Fruit fly (Drosophila melanogaster): ENCODE results near the gene CHKov1.

Gene CHKov1

DNA sequence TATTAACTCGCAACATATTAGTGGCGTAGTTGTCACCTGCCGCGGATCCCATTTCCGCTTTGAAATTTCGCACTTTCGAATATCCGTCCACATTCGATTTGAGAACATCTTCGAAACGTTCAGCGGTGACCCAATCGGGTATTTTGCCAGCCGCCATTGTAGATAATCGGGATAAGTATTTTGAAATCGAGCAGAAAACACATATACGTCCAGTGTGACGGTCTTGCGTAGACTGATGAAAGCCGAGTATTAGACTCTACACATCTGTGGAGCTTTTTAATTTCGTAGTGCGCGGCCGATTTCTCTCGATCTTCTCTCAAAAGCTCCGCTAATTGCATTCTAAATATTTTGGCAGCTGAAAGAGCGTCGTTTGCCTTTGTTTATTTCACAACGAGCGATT lies at the start of gene CHKov1:
CHKov1 (minus strand) TSS at position 238 of the 400 bp plus-strand sequence.
- TF ChIP-seq usp (GFP tag; optimal IDR thresholded peaks at IDR 0.05) (no peak), CG8478 (optimal IDR thresholded peaks at IDR 0.05) (no peak), Dll (optimal IDR thresholded peaks at IDR 0.05) (no peak), EcR (GFP tag; optimal IDR thresholded peaks at IDR 0.05) (no peak), pan (optimal IDR thresholded peaks at IDR 0.05) (no peak), psq (optimal IDR thresholded peaks at IDR 0.05) (no peak)

DNA sequence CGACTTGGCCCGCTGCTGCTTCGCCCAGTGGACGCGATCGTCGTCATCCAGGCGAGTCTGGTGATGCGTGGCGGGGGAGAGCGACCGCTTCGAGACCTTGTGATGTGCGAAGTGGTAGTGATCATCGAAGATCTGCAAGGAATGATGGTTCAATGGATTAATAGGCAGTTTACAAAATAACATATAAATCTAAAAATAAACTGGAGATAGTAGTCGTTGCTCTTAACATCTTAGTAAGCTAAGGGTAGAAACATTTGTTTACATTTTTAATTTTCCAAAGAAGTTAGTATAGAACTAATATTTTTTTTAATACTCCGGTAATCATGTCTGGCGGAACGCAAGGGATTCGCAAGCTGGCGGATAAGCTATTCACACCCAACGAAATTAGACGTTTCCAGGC lies 28.9 kb upstream of the CHKov1 start, which contains the start of gene ND-49L:
ND-49L (plus strand) TSS at position 301 of the 400 bp plus-strand sequence.
- TF ChIP-seq pan (optimal IDR thresholded peaks at IDR 0.05) (no peak), EcR (GFP tag; optimal IDR thresholded peaks at IDR 0.05) (no peak), CG8478 (optimal IDR thresholded peaks at IDR 0.05) (no peak), usp (GFP tag; optimal IDR thresholded peaks at IDR 0.05) (no peak), Dll (optimal IDR thresholded peaks at IDR 0.05) (no peak), psq (optimal IDR thresholded peaks at IDR 0.05) (no peak)

DNA sequence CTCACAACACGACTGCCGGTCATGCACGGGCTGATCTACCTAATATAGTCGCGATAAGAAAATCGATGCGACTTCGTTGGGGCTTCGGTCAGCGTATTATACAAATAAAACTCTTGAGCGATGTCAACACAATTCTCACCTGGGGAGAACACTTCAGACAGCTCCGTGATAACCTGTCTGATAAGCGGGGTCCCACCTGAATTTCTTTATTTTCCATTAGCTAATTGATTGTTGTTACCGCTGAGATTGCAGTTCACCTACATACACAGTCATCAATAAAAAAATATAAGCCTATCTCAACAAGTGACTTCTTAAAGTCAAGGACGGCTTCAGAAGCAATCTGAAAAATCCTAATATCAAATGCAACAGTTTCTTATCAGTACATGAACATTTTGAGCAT lies 17.8 kb upstream of the CHKov1 start, which contains the start of gene tobi:
tobi (minus strand) TSS at position 23 of the 400 bp plus-strand sequence.
- no peak for TF ChIP-seq usp (GFP tag; optimal IDR thresholded peaks at IDR 0.05)
- no peak for TF ChIP-seq pan (optimal IDR thresholded peaks at IDR 0.05)
- TF ChIP-seq EcR (GFP tag; optimal IDR thresholded peaks at IDR 0.05), result no peak
- no peak for TF ChIP-seq psq (optimal IDR thresholded peaks at IDR 0.05)
- no peak for TF ChIP-seq CG8478 (optimal IDR thresholded peaks at IDR 0.05)

DNA sequence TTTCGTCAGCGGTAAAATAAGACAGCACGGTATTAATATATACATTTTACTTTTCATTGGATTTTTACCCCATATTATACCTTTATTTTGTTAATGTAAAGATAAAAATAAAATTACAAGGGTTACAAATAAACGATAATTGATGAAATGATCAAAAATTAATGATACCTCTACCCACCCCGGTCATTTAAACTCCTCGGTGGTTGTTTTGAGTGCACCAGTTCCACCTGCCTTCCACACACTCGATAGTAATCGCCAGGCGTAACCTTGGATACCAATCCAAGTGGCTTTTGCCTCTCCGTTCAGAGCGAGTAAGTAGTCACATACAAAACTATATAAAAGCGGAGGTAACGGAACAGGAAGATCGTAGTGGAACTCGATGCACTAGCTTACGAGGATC lies 10.8 kb upstream of the CHKov1 start, which contains the start of gene rha:
rha (plus strand) TSS at position 301 of the 400 bp plus-strand sequence.
- TF ChIP-seq Dll (optimal IDR thresholded peaks at IDR 0.05) (no peak), usp (GFP tag; optimal IDR thresholded peaks at IDR 0.05) (no peak), pan (optimal IDR thresholded peaks at IDR 0.05) (no peak), CG8478 (optimal IDR thresholded peaks at IDR 0.05) (no peak), psq (optimal IDR thresholded peaks at IDR 0.05) (no peak), EcR (GFP tag; optimal IDR thresholded peaks at IDR 0.05) (no peak)

DNA sequence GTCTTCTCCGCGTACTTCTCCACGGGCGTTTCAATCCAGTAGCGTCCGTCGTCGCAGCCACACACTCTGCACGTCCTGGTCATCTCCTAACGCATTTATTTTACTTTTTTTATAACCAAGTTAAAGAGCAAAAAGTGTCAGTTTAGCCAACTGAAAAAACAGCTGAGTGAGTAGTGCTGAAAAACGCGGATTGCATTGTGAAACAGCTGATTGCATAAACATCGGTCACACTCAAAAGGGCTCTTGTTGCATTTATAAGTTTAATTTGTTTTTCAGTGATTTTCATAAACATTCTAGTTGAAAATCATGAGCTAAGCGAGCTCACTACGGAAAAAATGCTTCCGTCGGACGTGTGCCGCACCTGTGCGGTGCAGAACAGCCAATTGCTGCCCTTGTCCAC lies 5.9 kb upstream of the CHKov1 start, which contains the start of the genes CG10669 and CG11902:
CG10669 (minus strand) TSS at position 179 of the 400 bp plus-strand sequence.
CG11902 (plus strand) TSS at position 193 of the 400 bp plus-strand sequence.
- no peak for TF ChIP-seq CG8478 (optimal IDR thresholded peaks at IDR 0.05)
- TF ChIP-seq pan (optimal IDR thresholded peaks at IDR 0.05), result no peak
- TF ChIP-seq usp (GFP tag; optimal IDR thresholded peaks at IDR 0.05), result no peak
- no peak for TF ChIP-seq psq (optimal IDR thresholded peaks at IDR 0.05)
- TF ChIP-seq Dll (optimal IDR thresholded peaks at IDR 0.05), result no peak
- TF ChIP-seq EcR (GFP tag; optimal IDR thresholded peaks at IDR 0.05), result no peak

DNA sequence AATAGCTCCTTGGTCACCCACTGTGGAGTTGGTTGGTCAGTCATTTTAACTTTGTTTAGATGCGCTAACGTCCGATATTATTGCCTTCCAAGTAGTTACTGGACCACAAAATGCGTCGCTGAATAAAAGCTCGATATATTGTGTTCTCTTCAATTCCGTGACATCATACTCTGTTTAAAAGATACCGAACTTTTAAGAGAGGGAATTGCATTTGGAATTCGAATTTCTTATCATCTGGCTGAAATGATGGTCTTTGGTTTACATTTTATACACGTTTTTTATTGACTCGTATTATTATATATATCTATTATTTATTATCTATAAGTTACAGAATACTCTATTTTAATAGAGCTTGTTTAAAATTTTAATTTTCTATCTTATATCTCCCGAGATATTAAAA lies 2.0 kb upstream of the CHKov1 start, which contains the start of gene CHKov2:
CHKov2 (minus strand) TSS at position 101 of the 400 bp plus-strand sequence.
- TF ChIP-seq pan (optimal IDR thresholded peaks at IDR 0.05) (no peak), CG8478 (optimal IDR thresholded peaks at IDR 0.05) (no peak), Dll (optimal IDR thresholded peaks at IDR 0.05) (no peak), psq (optimal IDR thresholded peaks at IDR 0.05) (no peak), EcR (GFP tag; optimal IDR thresholded peaks at IDR 0.05) (no peak), usp (GFP tag; optimal IDR thresholded peaks at IDR 0.05) (no peak)

DNA sequence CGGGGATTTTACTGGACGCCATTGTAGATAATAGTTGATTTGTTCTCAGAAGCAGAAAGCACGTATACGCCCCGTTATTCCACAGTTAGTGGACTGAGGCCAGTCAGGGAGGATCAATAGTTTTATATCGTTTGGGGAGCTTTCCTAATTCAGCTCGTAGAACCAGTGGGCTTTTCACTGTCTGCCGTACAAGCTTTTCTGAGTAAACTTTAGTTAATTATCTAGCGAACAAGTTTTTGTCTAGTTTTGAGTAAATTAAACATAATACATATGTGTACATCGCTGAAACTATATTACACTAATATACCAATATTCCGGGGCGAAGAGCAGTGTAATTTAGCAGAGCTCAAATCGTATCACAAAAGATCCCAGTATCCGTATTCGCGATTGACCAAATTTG lies 6.5 kb downstream of the CHKov1 start, which contains the start of gene CG10562:
CG10562 (minus strand) TSS at position 101 of the 400 bp plus-strand sequence.
- TF ChIP-seq psq (optimal IDR thresholded peaks at IDR 0.05) (no peak), CG8478 (optimal IDR thresholded peaks at IDR 0.05) (no peak), Dll (optimal IDR thresholded peaks at IDR 0.05) (no peak), usp (GFP tag; optimal IDR thresholded peaks at IDR 0.05) (no peak), EcR (GFP tag; optimal IDR thresholded peaks at IDR 0.05) (no peak), pan (optimal IDR thresholded peaks at IDR 0.05) (no peak)

DNA sequence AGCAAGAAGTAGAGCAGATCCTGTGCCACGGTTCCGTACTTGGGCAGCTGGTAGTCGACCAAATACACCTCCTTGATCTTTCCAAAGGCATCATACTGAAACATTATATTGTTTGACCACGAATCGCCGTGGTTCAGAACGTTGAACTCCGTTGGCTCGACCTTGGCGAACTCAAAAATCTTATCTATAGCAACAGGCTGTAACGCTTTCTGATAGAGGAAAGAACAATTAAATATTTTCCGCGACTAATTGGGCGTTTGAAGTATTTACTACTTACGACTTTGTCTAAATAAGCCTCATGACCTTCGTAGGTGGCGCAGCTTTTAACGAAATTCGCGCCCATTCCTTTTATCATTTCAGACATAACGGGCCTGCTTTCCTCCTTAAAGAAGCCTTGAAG lies 7.4 kb downstream of the CHKov1 start:
- TF ChIP-seq usp (GFP tag; optimal IDR thresholded peaks at IDR 0.05) (no peak), pan (optimal IDR thresholded peaks at IDR 0.05) (no peak), Dll (optimal IDR thresholded peaks at IDR 0.05) (no peak), CG8478 (optimal IDR thresholded peaks at IDR 0.05) (no peak), psq (optimal IDR thresholded peaks at IDR 0.05) (no peak), EcR (GFP tag; optimal IDR thresholded peaks at IDR 0.05) (no peak)

DNA sequence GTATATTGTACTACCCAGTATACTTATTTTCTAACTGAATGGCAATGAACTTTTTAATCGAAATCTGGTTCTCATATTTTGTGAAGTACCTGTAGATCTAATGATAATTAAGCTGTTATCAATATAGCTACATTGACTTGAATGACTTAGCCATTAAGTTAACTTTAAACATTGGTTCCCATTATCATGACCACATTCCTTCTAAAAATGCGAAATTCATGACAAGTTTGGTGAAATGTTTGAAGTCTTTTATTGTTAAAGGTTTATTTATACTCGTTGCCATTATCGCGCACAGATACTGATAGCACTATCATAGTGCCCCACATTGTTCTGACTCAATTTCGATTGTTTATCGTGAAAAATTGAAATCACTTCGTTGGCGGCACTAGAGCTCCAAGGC lies 8.2 kb downstream of the CHKov1 start:
- TF ChIP-seq psq (optimal IDR thresholded peaks at IDR 0.05), result no peak
- TF ChIP-seq CG8478 (optimal IDR thresholded peaks at IDR 0.05), result no peak
- TF ChIP-seq EcR (GFP tag; optimal IDR thresholded peaks at IDR 0.05), result no peak
- no peak for TF ChIP-seq Dll (optimal IDR thresholded peaks at IDR 0.05)
- TF ChIP-seq usp (GFP tag; optimal IDR thresholded peaks at IDR 0.05), result no peak
- TF ChIP-seq pan (optimal IDR thresholded peaks at IDR 0.05), result no peak

DNA sequence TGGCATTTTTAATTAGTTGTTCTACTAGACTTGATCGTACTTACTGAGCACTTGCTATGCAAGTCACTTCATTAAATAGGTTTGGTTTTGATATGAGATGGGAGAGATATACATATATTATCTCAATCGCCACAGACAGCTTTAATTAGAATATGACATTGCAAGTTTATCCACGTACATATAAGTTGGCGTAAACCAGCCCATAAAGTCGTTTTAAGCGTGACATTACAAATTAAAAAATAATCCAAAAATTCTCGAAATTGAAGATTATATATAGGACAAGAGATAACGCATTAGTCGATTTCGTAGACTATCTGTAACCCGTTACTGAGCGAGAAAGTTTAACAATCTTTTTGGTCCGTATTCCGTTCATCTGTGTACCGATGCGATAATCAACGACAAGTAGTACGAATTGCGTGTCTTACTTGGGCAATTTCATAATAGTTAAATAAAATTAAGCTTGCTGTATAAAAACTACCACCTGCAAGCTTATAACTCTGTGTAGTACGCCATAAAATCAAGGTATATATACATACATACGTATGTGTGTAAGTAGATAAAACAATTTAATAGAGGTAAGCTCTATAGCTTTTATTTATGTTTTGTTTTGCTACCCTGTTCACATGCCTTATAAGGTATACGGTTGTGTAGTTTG lies 8.9 kb downstream of the CHKov1 start, which contains the start of gene CG10560:
CG10560 (minus strand) TSS at position 51 of the 655 bp plus-strand sequence.
- TF ChIP-seq usp (GFP tag; optimal IDR thresholded peaks at IDR 0.05) (no peak), EcR (GFP tag; optimal IDR thresholded peaks at IDR 0.05) (no peak), CG8478 (optimal IDR thresholded peaks at IDR 0.05) (no peak), Dll (optimal IDR thresholded peaks at IDR 0.05) (no peak), pan (optimal IDR thresholded peaks at IDR 0.05) (no peak), psq (optimal IDR thresholded peaks at IDR 0.05) (no peak)

DNA sequence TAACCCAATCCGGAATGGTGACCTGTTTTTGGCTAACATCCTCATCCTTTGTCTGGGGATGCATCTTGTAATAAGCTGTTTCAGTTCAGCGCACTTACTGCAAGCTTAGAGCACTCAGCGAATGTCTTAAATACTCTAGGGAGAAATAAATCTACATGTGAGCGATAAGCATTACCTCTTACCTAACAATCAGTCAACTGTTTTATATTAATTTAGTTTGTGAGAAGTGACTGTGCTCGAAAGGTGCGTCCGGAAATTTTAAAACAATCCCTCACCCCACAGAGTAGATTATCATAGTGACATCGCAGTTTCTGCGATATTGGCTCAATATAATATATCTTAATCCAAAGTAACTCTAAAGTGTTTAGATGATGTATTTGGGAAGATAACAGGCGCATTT lies 11.1 kb downstream of the CHKov1 start, which contains the start of gene CG10553:
CG10553 (minus strand) TSS at position 101 of the 400 bp plus-strand sequence.
- TF ChIP-seq psq (optimal IDR thresholded peaks at IDR 0.05) (no peak), pan (optimal IDR thresholded peaks at IDR 0.05) (no peak), CG8478 (optimal IDR thresholded peaks at IDR 0.05) (no peak), usp (GFP tag; optimal IDR thresholded peaks at IDR 0.05) (no peak), Dll (optimal IDR thresholded peaks at IDR 0.05) (no peak), EcR (GFP tag; optimal IDR thresholded peaks at IDR 0.05) (no peak)

DNA sequence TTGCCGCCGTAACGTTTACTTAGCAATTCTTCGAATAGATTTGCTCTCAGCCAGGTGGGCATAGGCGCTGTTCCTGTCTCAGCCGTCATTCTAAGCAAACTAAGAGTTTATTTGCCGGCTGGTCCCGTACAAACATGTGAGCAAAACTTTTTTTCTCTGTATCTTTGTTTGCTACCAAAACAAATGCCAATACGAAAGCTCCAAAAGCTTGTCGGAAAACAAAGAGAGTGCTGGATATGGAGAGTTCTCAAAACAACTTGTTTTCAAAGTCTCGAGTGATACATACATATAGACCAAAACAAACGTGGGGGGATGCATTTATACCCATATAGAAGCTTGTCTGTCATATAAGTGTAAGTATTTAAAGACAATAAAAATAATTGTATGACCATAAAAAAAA lies 13.1 kb downstream of the CHKov1 start, which contains the start of gene CG10559:
CG10559 (minus strand) TSS at position 101 of the 400 bp plus-strand sequence.
- TF ChIP-seq usp (GFP tag; optimal IDR thresholded peaks at IDR 0.05) (no peak), Dll (optimal IDR thresholded peaks at IDR 0.05) (no peak), pan (optimal IDR thresholded peaks at IDR 0.05) (no peak), EcR (GFP tag; optimal IDR thresholded peaks at IDR 0.05) (no peak), psq (optimal IDR thresholded peaks at IDR 0.05) (no peak), CG8478 (optimal IDR thresholded peaks at IDR 0.05) (no peak)
